Fruit fly (Drosophila melanogaster): ENCODE results near the gene Pgam5.

The Pgam5 gene

dm6 chrX:1861620-1862184, 11.7 kb downstream of the Pgam5 start, which contains the start of gene deltaCOP (continued):
- TF ChIP-seq danr (GFP tag; IDR thresholded peaks at IDR 0.05) (peak; percentile 78), CG18599 (GFP tag; optimal IDR thresholded peaks at IDR 0.05) (no peak), chm (GFP tag; IDR thresholded peaks at IDR 0.05) (0 out of 2 replicates have a peak, but pooled peaks have one; percentile 29), CG13287 (GFP tag; IDR thresholded peaks at IDR 0.05; ENCODE audit: partially characterized antibody) (peak; percentile 58; the same call in 1 of the 2 replicates), CG9817 (tag; optimal IDR thresholded peaks at IDR 0.05) (peak; percentile 73), CG31224 (GFP tag; IDR thresholded peaks at IDR 0.05) (peak; percentile 79), CG8290 (GFP tag; optimal IDR thresholded peaks at IDR 0.05) (no peak), CG8290 (tag; optimal IDR thresholded peaks at IDR 0.05) (peak in 1 of 2 experiments; percentile 40), CG33213 (GFP tag; optimal IDR thresholded peaks at IDR 0.05) (peak; percentile 90), CG32767 (GFP tag; IDR thresholded peaks at IDR 0.05) (peak; percentile 72; the same call in 1 of the 2 replicates), CG8388 (GFP tag; optimal IDR thresholded peaks at IDR 0.05) (no peak), CG14667 (GFP tag; IDR thresholded peaks at IDR 0.05) (peak; percentile 62), CG10267 (tag; optimal IDR thresholded peaks at IDR 0.05) (peak; percentile 93), CrebB (tag; optimal IDR thresholded peaks at IDR 0.05) (peak; percentile 31), Spps (tag; optimal IDR thresholded peaks at IDR 0.05) (peak; percentile 14), lov (optimal IDR thresholded peaks at IDR 0.05) (no peak), lov (GFP tag; IDR thresholded peaks at IDR 0.05) (0 out of 3 replicates have a peak, but pooled peaks have one; percentile 46), tio (GFP tag; optimal IDR thresholded peaks at IDR 0.05) (no peak), Dad (GFP tag; optimal IDR thresholded peaks at IDR 0.05) (peak; percentile 89), kni (GFP tag; optimal IDR thresholded peaks at IDR 0.05) (peak; percentile 32), nau (GFP tag; optimal IDR thresholded peaks at IDR 0.05) (no peak), Asciz (GFP tag; optimal IDR thresholded peaks at IDR 0.05) (no peak), sna (GFP tag; IDR thresholded peaks at IDR 0.05; ENCODE audit: partially characterized antibody) (no peak), sr (GFP tag; IDR thresholded peaks at IDR 0.05) (no peak), schlank (tag; optimal IDR thresholded peaks at IDR 0.05) (peak; percentile 24), fd102C (GFP tag; optimal IDR thresholded peaks at IDR 0.05) (no peak), CG7372 (GFP tag; IDR thresholded peaks at IDR 0.05) (peak; percentile 73), Lim3 (GFP tag; IDR thresholded peaks at IDR 0.05) (no peak), ash1 (GFP tag; optimal IDR thresholded peaks at IDR 0.05) (no peak), CG3281 (GFP tag; optimal IDR thresholded peaks at IDR 0.05) (peak; percentile 80), Ssrp (tag; optimal IDR thresholded peaks at IDR 0.05) (peak; percentile 72), CG3726 (GFP tag; IDR thresholded peaks at IDR 0.05) (peak; percentile 68; the same call in 2 of the 3 replicates), z (GFP tag; IDR thresholded peaks at IDR 0.05) (no peak), kah (GFP tag; optimal IDR thresholded peaks at IDR 0.05) (peak; percentile 26), prd (optimal IDR thresholded peaks at IDR 0.05) (no peak), prd (GFP tag; IDR thresholded peaks at IDR 0.05) (peak; percentile 90), ab (GFP tag; optimal IDR thresholded peaks at IDR 0.05) (no peak), MESR4 (GFP tag; optimal IDR thresholded peaks at IDR 0.05) (peak; percentile 76), mirr (GFP tag; optimal IDR thresholded peaks at IDR 0.05) (no peak), ERR (GFP tag; optimal IDR thresholded peaks at IDR 0.05) (peak; percentile 81), CG3065 (GFP tag; optimal IDR thresholded peaks at IDR 0.05) (peak; percentile 74), CG12769 (tag; optimal IDR thresholded peaks at IDR 0.05) (no peak), vnd (GFP tag; IDR thresholded peaks at IDR 0.05; ENCODE audit: partially characterized antibody) (no peak), CG17328 (GFP tag; IDR thresholded peaks at IDR 0.05) (peak; percentile 70), CG1792 (GFP tag; optimal IDR thresholded peaks at IDR 0.05) (peak; percentile 83), CG7928 (GFP tag; optimal IDR thresholded peaks at IDR 0.05) (peak; percentile 56), Atf6 (GFP tag; IDR thresholded peaks at IDR 0.05) (peak; percentile 84), usp (GFP tag; optimal IDR thresholded peaks at IDR 0.05) (no peak), CG12071 (GFP tag; optimal IDR thresholded peaks at IDR 0.05) (peak; percentile 42), nom (GFP tag; optimal IDR thresholded peaks at IDR 0.05) (peak; percentile 61), Deaf1 (tag; optimal IDR thresholded peaks at IDR 0.05) (no peak)

Measured in whole organism, embryonic.